Worm (Caenorhabditis elegans) whole organism, L4 larva: ENCODE data around the gene srm-2.

Experiments used
- D1046.2 ChIP-seq: fragments of 200-800 bp; sonication (Bioruptor generic); IDR thresholded peaks from 2 replicates; pipeline ENCODE4 v1.3.6; 2022; ENCODE audit warnings: missing genetic modification characterization, missing compliant biosample characterization
- F49E8.2 ChIP-seq: sonication (generic microtip); optimal IDR thresholded peaks from 2 replicates; lab custom pipeline; 2016; ENCODE audit warnings: missing compliant biosample characterization, mild to moderate bottlenecking, missing genetic modification characterization, borderline replicate concordance
- R02D3.7 ChIP-seq: fragments of 150-350 bp; sonication (generic microtip); optimal IDR thresholded peaks from 3 replicates; lab custom pipeline; 2014; ENCODE audit warnings: missing biosample characterization, missing genetic modification characterization
- Y105C5A.15 ChIP-seq: fragments of 200-800 bp; sonication (Bioruptor generic); IDR thresholded peaks from 2 replicates; pipeline ENCODE4 v1.3.6; 2022; ENCODE audit warnings: missing genetic modification characterization, missing compliant biosample characterization
- Y75B8A.6 ChIP-seq: fragments of 200-800 bp; sonication (Bioruptor generic); IDR thresholded peaks from 2 replicates; pipeline ENCODE4 v1.3.6; 2022; ENCODE audit warnings: missing genetic modification reagents, missing genetic modification characterization, missing compliant biosample characterization
- ZK546.5 ChIP-seq, 2 experiments: sonication (generic microtip); optimal IDR thresholded peaks; 2 replicates each; lab custom pipeline; 2017; ENCODE audit warnings: missing biosample characterization in 2 of 2, missing genetic modification characterization in 2 of 2
- aha-1 ChIP-seq: fragments of 150-350 bp; peaks from one replicate; lab custom pipeline; 2014; ENCODE audit warnings: missing biosample characterization, missing genetic modification characterization
- ama-1 ChIP-seq: fragments of 150-350 bp; optimal IDR thresholded peaks from 2 replicates; lab custom pipeline; 2014; ENCODE audit warnings: inconsistent platforms, mixed read lengths
- ceh-44 ChIP-seq: fragments of 200-800 bp; sonication (Bioruptor generic); IDR thresholded peaks from 2 replicates; pipeline ENCODE4 v1.3.6; 2022; ENCODE audit warnings: missing genetic modification reagents, missing genetic modification characterization, missing compliant biosample characterization
- daf-16 ChIP-seq, 3 experiments: sonication (generic microtip); optimal IDR thresholded peaks; 2 replicates each; lab custom pipeline; 2016 to 2017; ENCODE audit warnings: missing genetic modification characterization in 3 of 3, missing genetic modification reagents in 3 of 3, mild to moderate bottlenecking in 2 of 3, missing compliant biosample characterization in 2 of 3, missing biosample characterization in 1 of 3, moderate library complexity in 1 of 3
- daf-19 ChIP-seq: fragments of 200-800 bp; sonication (Bioruptor generic); conservative IDR thresholded peaks from 2 replicates; pipeline ENCODE4 v1.3.6; 2022; ENCODE audit warnings: missing genetic modification characterization, missing compliant biosample characterization
- daf-8 ChIP-seq: fragments of 200-800 bp; sonication (Bioruptor generic); IDR thresholded peaks from 2 replicates; pipeline ENCODE4 v1.3.6; 2022; ENCODE audit warnings: missing genetic modification characterization, missing compliant biosample characterization
- dmd-6 ChIP-seq: fragments of 200-800 bp; sonication (Bioruptor generic); IDR thresholded peaks from 2 replicates; pipeline ENCODE4 v1.3.6; 2022; ENCODE audit warnings: missing genetic modification reagents, missing genetic modification characterization, missing compliant biosample characterization
- dmd-8 ChIP-seq: fragments of 200-800 bp; sonication (Bioruptor generic); IDR thresholded peaks from 2 replicates; pipeline ENCODE4 v1.3.6; 2022; ENCODE audit warnings: missing genetic modification characterization, missing compliant biosample characterization
- dpl-1 ChIP-seq: fragments of 150-350 bp; optimal IDR thresholded peaks from 2 replicates; lab custom pipeline; 2014; ENCODE audit warnings: missing biosample characterization, missing genetic modification reagents, missing genetic modification characterization
- egl-43 ChIP-seq: fragments of 200-800 bp; sonication (Bioruptor generic); IDR thresholded peaks from 2 replicates; pipeline ENCODE4 v1.3.6; 2022; ENCODE audit warnings: missing genetic modification reagents, missing genetic modification characterization, missing compliant biosample characterization
- fkh-10 ChIP-seq: fragments of 150-350 bp; optimal IDR thresholded peaks from 2 replicates; lab custom pipeline; 2014; ENCODE audit warnings: missing biosample characterization, missing genetic modification reagents, missing genetic modification characterization
- fos-1 ChIP-seq: fragments of 150-350 bp; optimal IDR thresholded peaks from 2 replicates; lab custom pipeline; 2014; ENCODE audit warnings: missing biosample characterization, missing genetic modification characterization
- gei-8 ChIP-seq: fragments of 200-800 bp; sonication (Bioruptor generic); optimal IDR thresholded peaks from 2 replicates; lab custom pipeline; 2018; ENCODE audit warnings: mild to moderate bottlenecking, missing genetic modification characterization, missing compliant biosample characterization
- hif-1 ChIP-seq, 2 experiments: sonication (generic microtip); optimal IDR thresholded peaks; 2 replicates each; lab custom pipeline; 2016 to 2017; ENCODE audit warnings: missing compliant biosample characterization in 2 of 2, missing genetic modification characterization in 2 of 2, missing genetic modification reagents in 2 of 2, missing genotype in 2 of 2, mild to moderate bottlenecking in 1 of 2
- lin-1 ChIP-seq: fragments of 200-800 bp; sonication (Bioruptor generic); IDR thresholded peaks from 2 replicates; pipeline ENCODE4 v1.3.6; 2022; ENCODE audit warnings: missing genetic modification reagents, missing genetic modification characterization, missing compliant biosample characterization
- lin-29 ChIP-seq: fragments of 200-800 bp; sonication (Bioruptor generic); IDR thresholded peaks from 2 replicates; pipeline ENCODE4 v1.3.6; 2022; ENCODE audit warnings: missing genetic modification reagents, missing genetic modification characterization, missing compliant biosample characterization
- lin-38 ChIP-seq: fragments of 200-800 bp; sonication (Bioruptor generic); IDR thresholded peaks from 2 replicates; pipeline ENCODE4 v1.3.6; 2022; ENCODE audit warnings: missing genetic modification reagents, missing genetic modification characterization, missing compliant biosample characterization
- lir-3 ChIP-seq: sonication (generic microtip); optimal IDR thresholded peaks from 2 replicates; lab custom pipeline; 2016; ENCODE audit warnings: mild to moderate bottlenecking, missing genetic modification characterization, missing compliant biosample characterization
- madf-5 ChIP-seq, 2 experiments: fragments of 200-800 bp; sonication (Bioruptor generic); IDR thresholded peaks; 2 replicates each; pipeline ENCODE4 v1.3.6; 2022; ENCODE audit warnings: missing compliant biosample characterization in 2 of 2, missing genetic modification characterization in 2 of 2
- mdl-1 ChIP-seq, 2 experiments: fragments of 150-350 bp in 1 of 2; sonication (generic microtip) in 1 of 2; optimal IDR thresholded peaks; 2 replicates each; lab custom pipeline; 2014 to 2017; ENCODE audit warnings: missing biosample characterization in 2 of 2, missing genetic modification characterization in 2 of 2
- mep-1 ChIP-seq: fragments of 150-350 bp; sonication (generic microtip); optimal IDR thresholded peaks from 3 replicates; lab custom pipeline; 2014; ENCODE audit warnings: missing biosample characterization, missing genetic modification characterization
- nhr-10 ChIP-seq: fragments of 150-350 bp; optimal IDR thresholded peaks from 2 replicates; lab custom pipeline; 2014; ENCODE audit warnings: missing biosample characterization, missing genetic modification characterization
- nhr-11 ChIP-seq: fragments of 150-350 bp; optimal IDR thresholded peaks from 2 replicates; lab custom pipeline; 2014; ENCODE audit warnings: missing biosample characterization, missing genetic modification characterization
- nhr-28 ChIP-seq: fragments of 150-350 bp; optimal IDR thresholded peaks from 2 replicates; lab custom pipeline; 2014; ENCODE audit warnings: missing biosample characterization, missing genetic modification characterization
- nhr-6 ChIP-seq: fragments of 150-350 bp; optimal IDR thresholded peaks from 2 replicates; lab custom pipeline; 2014; ENCODE audit warnings: missing biosample characterization, missing genetic modification characterization
- pha-4 ChIP-seq, 2 experiments: fragments of 150-350 bp in 1 of 2; fragments of 200-800 bp in 1 of 2; sonication (Bioruptor generic) in 1 of 2; IDR thresholded peaks in 1 of 2; optimal IDR thresholded peaks in 1 of 2; 2 replicates each; pipeline versions ENCODE4 v1.3.6 to Lab custom; 2014 to 2022; ENCODE audit warnings: missing genetic modification characterization in 2 of 2, missing genetic modification reagents in 2 of 2, missing biosample characterization in 1 of 2, missing compliant biosample characterization in 1 of 2
- sdz-12 ChIP-seq: fragments of 200-800 bp; sonication (Bioruptor generic); optimal IDR thresholded peaks from 2 replicates; lab custom pipeline; 2018; ENCODE audit warnings: mild to moderate bottlenecking, missing genetic modification characterization, missing compliant biosample characterization
- snpc-4 ChIP-seq: fragments of 150-350 bp; optimal IDR thresholded peaks from 2 replicates; lab custom pipeline; 2014; ENCODE audit warnings: missing biosample characterization, missing genetic modification characterization
- vab-7 ChIP-seq: fragments of 200-800 bp; sonication (Bioruptor generic); IDR thresholded peaks from 2 replicates; pipeline ENCODE4 v1.3.6; 2022; ENCODE audit warnings: missing genetic modification reagents, missing genetic modification characterization, missing compliant biosample characterization
- zfp-3 ChIP-seq: fragments of 200-800 bp; sonication (Bioruptor generic); conservative IDR thresholded peaks from 2 replicates; pipeline ENCODE4 v1.3.6; 2022; ENCODE audit warnings: missing genetic modification reagents, missing genetic modification characterization, missing compliant biosample characterization
- zip-11 ChIP-seq: fragments of 200-800 bp; sonication (Bioruptor generic); IDR thresholded peaks from 2 replicates; pipeline ENCODE4 v1.3.6; 2022; ENCODE audit warnings: missing genetic modification characterization, missing compliant biosample characterization

srm-2 gene

ce11 chrIV:5038744-5039143, 30.3 kb downstream of the srm-2 start (continued):
- TF ChIP-seq dmd-8 (GFP tag; lab: Robert Waterston, UW) (peak; percentile 92), nhr-11 (no peak), vab-7 (GFP tag; lab: Robert Waterston, UW) (peak; percentile 81), zip-11 (GFP tag; lab: Robert Waterston, UW) (no peak), lin-1 (peak; percentile 61), sdz-12 (GFP tag; lab: Kevin White, UChicago) (peak; percentile 8), daf-16 (GFP tag; optimal IDR thresholded peaks at IDR 0.05; lab: Kevin White, UChicago) (peak; percentile 9 to 60), daf-16 (tag; optimal IDR thresholded peaks at IDR 0.05; lab: Kevin White, UChicago) (no peak), lin-29 (GFP tag; lab: Robert Waterston, UW) (0 out of 2 replicates have a peak, but pooled peaks have one; percentile 28), dpl-1 (GFP tag; lab: Kevin White, UChicago) (no peak), madf-5 (GFP tag; IDR thresholded peaks at IDR 0.05; lab: Robert Waterston, UW) (peak; percentile 52 to 87; a peak in 1 of 4 replicates), pha-4 (GFP tag; IDR thresholded peaks at IDR 0.05; lab: Robert Waterston, UW) (peak; percentile 82), pha-4 (tag; optimal IDR thresholded peaks at IDR 0.05; lab: Kevin White, UChicago) (no peak), Y75B8A.6 (GFP tag; lab: Robert Waterston, UW) (no peak), fkh-10 (no peak), ZK546.5 (tag; optimal IDR thresholded peaks at IDR 0.05; lab: Kevin White, UChicago) (no peak), daf-19 (GFP tag; lab: Robert Waterston, UW) (0 out of 2 replicates have a peak, but pooled peaks have one; percentile 63), lir-3 (tag; lab: Kevin White, UChicago) (peak; percentile 6), hif-1 (tag; optimal IDR thresholded peaks at IDR 0.05; lab: Kevin White, UChicago) (no peak), lin-38 (GFP tag; lab: Robert Waterston, UW) (no peak; the same call in 1 of the 2 replicates), nhr-28 (tag; lab: Kevin White, UChicago) (no peak), egl-43 (GFP tag; lab: Robert Waterston, UW) (no peak; the same call in 1 of the 2 replicates), nhr-6 (tag; lab: Kevin White, UChicago) (no peak)

ce11 chrIV:5045389-5045788, 36.9 kb downstream of the srm-2 start, which contains the start of gene hot-9:
Gene hot-9, minus strand, starts transcription at chrIV:5045489.
- no peak for TF ChIP-seq daf-19 (GFP tag; lab: Robert Waterston, UW)
- no peak for TF ChIP-seq Y75B8A.6 (GFP tag; lab: Robert Waterston, UW)
- no peak for TF ChIP-seq ceh-44 (GFP tag; lab: Robert Waterston, UW)
- TF ChIP-seq mep-1 (tag; lab: Kevin White, UChicago), result no peak
- TF ChIP-seq daf-8, result no peak
- TF ChIP-seq dmd-6, result no peak
- TF ChIP-seq gei-8 (GFP tag; lab: Kevin White, UChicago), result no peak
- no peak for TF ChIP-seq zfp-3 (GFP tag; lab: Robert Waterston, UW)
- TF ChIP-seq R02D3.7 (tag; lab: Kevin White, UChicago), result no peak
- no peak for TF ChIP-seq nhr-10 (tag; lab: Kevin White, UChicago)
- TF ChIP-seq fkh-10, result no peak
- no peak for TF ChIP-seq ama-1 (lab: Kevin White, UChicago)
- TF ChIP-seq mdl-1 (tag; optimal IDR thresholded peaks at IDR 0.05; lab: Kevin White, UChicago), result no peak

- no peak for TF ChIP-seq lin-38 (GFP tag; lab: Robert Waterston, UW)
- TF ChIP-seq aha-1 (tag; lab: Kevin White, UChicago), result peak; percentile 35
Measured at ce11 chrIV:5054297-5054696, 45.8 kb downstream of the srm-2 start.

ce11 chrIV:5055964-5056588, 47.6 kb downstream of the srm-2 start, which contains the start of gene msp-55:
Gene msp-55, minus strand, starts transcription at chrIV:5056014.
- TF ChIP-seq lin-1 (no peak), D1046.2 (GFP tag; lab: Robert Waterston, UW) (no peak), ama-1 (lab: Kevin White, UChicago) (no peak), fos-1 (tag; lab: Kevin White, UChicago) (no peak), zfp-3 (GFP tag; lab: Robert Waterston, UW) (no peak), F49E8.2 (no peak), snpc-4 (no peak), Y105C5A.15 (no peak), dpl-1 (GFP tag; lab: Kevin White, UChicago) (no peak)
- TF ChIP-seq, all 104 proteins: peak for 0
